Fruit fly (Drosophila melanogaster): ENCODE measurements around the gene v.
A peak's percentile ranks its signal among the peaks of the same experiment; 100 is the strongest.

v gene

DNA sequence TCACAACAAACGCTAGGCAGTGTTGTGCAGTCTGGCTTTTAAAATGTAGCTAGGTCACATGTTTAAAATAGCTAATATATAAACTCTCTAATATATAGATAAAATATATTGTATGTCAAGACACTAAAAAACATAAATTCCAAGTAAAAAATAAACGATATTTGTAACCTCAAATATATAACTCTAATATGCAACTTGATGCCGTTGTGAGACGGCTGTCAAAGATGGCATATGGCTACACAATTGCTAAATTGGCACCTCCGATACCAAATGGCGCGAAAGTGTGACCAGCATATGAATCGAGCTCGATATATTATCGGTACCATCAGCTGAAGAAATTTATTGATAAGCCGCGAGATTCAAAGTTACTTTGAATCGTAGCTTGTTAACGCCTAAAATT, 24.5 kb upstream of the v start, which contains the start of gene CG1582:
Gene CG1582, minus strand, starts transcription at position 71 of the 400 bp plus-strand sequence.
- no peak for TF ChIP-seq CG31627 (GFP tag; optimal IDR thresholded peaks at IDR 0.05)
- no peak for TF ChIP-seq CG34406 (GFP tag; optimal IDR thresholded peaks at IDR 0.05)
- TF ChIP-seq CG6276 (GFP tag; optimal IDR thresholded peaks at IDR 0.05), result no peak
- TF ChIP-seq CG3919 (GFP tag; optimal IDR thresholded peaks at IDR 0.05), result no peak
- TF ChIP-seq CG10669 (GFP tag; optimal IDR thresholded peaks at IDR 0.05), result no peak
- TF ChIP-seq svp (GFP tag), result peak; percentile 54
- TF ChIP-seq achi (GFP tag; optimal IDR thresholded peaks at IDR 0.05), result peak; percentile 65
- no peak for TF ChIP-seq Ets21C (GFP tag; optimal IDR thresholded peaks at IDR 0.05)
- no peak for TF ChIP-seq Ets96B (tag; optimal IDR thresholded peaks at IDR 0.05)
- peak; percentile 18 for TF ChIP-seq esn (GFP tag; optimal IDR thresholded peaks at IDR 0.05)
- TF ChIP-seq fkh (GFP tag; optimal IDR thresholded peaks at IDR 0.05), result no peak
- TF ChIP-seq vri (GFP tag; optimal IDR thresholded peaks at IDR 0.05), result no peak
- TF ChIP-seq dsx (GFP tag; optimal IDR thresholded peaks at IDR 0.05; ENCODE audit: poor library complexity, severe bottlenecking), result no peak
- no peak for TF ChIP-seq CG15336 (GFP tag; IDR thresholded peaks at IDR 0.05)
- no peak for TF ChIP-seq CG11762 (GFP tag; optimal IDR thresholded peaks at IDR 0.05; ENCODE audit: insufficient read depth)
- no peak for TF ChIP-seq Sox15 (GFP tag; optimal IDR thresholded peaks at IDR 0.05)
- no peak for TF ChIP-seq CG11294 (GFP tag; IDR thresholded peaks at IDR 0.05)
- TF ChIP-seq pdm3 (GFP tag; optimal IDR thresholded peaks at IDR 0.05), result no peak
- TF ChIP-seq CG11902 (GFP tag; optimal IDR thresholded peaks at IDR 0.05), result no peak
- TF ChIP-seq Blimp-1 (GFP tag; optimal IDR thresholded peaks at IDR 0.05), result no peak
- TF ChIP-seq CG8119 (GFP tag; IDR thresholded peaks at IDR 0.05), result no peak
- no peak for TF ChIP-seq Lpt (GFP tag; optimal IDR thresholded peaks at IDR 0.05)
- TF ChIP-seq CG1621 (tag; optimal IDR thresholded peaks at IDR 0.05), result no peak
- TF ChIP-seq OdsH (GFP tag; optimal IDR thresholded peaks at IDR 0.05), result peak; percentile 16
- no peak for TF ChIP-seq Met (GFP tag; optimal IDR thresholded peaks at IDR 0.05)
- no peak for TF ChIP-seq Smox (GFP tag; optimal IDR thresholded peaks at IDR 0.05)
- peak; percentile 8 for TF ChIP-seq Hr39 (GFP tag; optimal IDR thresholded peaks at IDR 0.05)
- no peak for TF ChIP-seq CG10631 (GFP tag; optimal IDR thresholded peaks at IDR 0.05)
- TF ChIP-seq dac (GFP tag; optimal IDR thresholded peaks at IDR 0.05), result no peak
- TF ChIP-seq Hr38 (GFP tag; optimal IDR thresholded peaks at IDR 0.05), result no peak
- no peak for TF ChIP-seq CG6163 (GFP tag; IDR thresholded peaks at IDR 0.05)
- no peak for TF ChIP-seq eg (GFP tag; IDR thresholded peaks at IDR 0.05)
- no peak for TF ChIP-seq fd85E (GFP tag; optimal IDR thresholded peaks at IDR 0.05)
- no peak for TF ChIP-seq net (GFP tag; optimal IDR thresholded peaks at IDR 0.05)
- no peak for TF ChIP-seq CG4318 (GFP tag; optimal IDR thresholded peaks at IDR 0.05)
- no peak for TF ChIP-seq topi (GFP tag; optimal IDR thresholded peaks at IDR 0.05)
- no peak for TF ChIP-seq fd59A (GFP tag; optimal IDR thresholded peaks at IDR 0.05)
- TF ChIP-seq ss (GFP tag; optimal IDR thresholded peaks at IDR 0.05), result no peak
- TF ChIP-seq salr (GFP tag; optimal IDR thresholded peaks at IDR 0.05), result no peak
- no peak for TF ChIP-seq CG3032 (tag; optimal IDR thresholded peaks at IDR 0.05)
- no peak for TF ChIP-seq CG6792 (GFP tag; optimal IDR thresholded peaks at IDR 0.05)
- no peak for TF ChIP-seq CG6854 (GFP tag; optimal IDR thresholded peaks at IDR 0.05)
- TF ChIP-seq CG16779 (tag; optimal IDR thresholded peaks at IDR 0.05), result no peak
- no peak for TF ChIP-seq acj6 (GFP tag; optimal IDR thresholded peaks at IDR 0.05)
- no peak for TF ChIP-seq Sox14 (GFP tag; optimal IDR thresholded peaks at IDR 0.05)
- no peak for TF ChIP-seq CG7368 (GFP tag; optimal IDR thresholded peaks at IDR 0.05)
- TF ChIP-seq Eip93F (GFP tag; optimal IDR thresholded peaks at IDR 0.05), result no peak
- peak; percentile 46 for TF ChIP-seq Eip78C (GFP tag)
- TF ChIP-seq CG9139 (GFP tag; optimal IDR thresholded peaks at IDR 0.05), result no peak
- TF ChIP-seq Sox102F (GFP tag; optimal IDR thresholded peaks at IDR 0.05), result no peak
